Worm (Caenorhabditis elegans): ENCODE data around the gene pfn-3.

ce11 chrX:1122198-1122597, 41.7 kb upstream of the pfn-3 start:
- TF ChIP-seq ama-1 (optimal IDR thresholded peaks at IDR 0.05) (no peak), ceh-13 (GFP tag; optimal IDR thresholded peaks at IDR 0.05) (no peak), hnd-1 (tag; optimal IDR thresholded peaks at IDR 0.05) (no peak), ets-7 (tag; optimal IDR thresholded peaks at IDR 0.05) (no peak), hmg-4 (GFP tag; optimal IDR thresholded peaks at IDR 0.05) (no peak), B0310.2 (tag; optimal IDR thresholded peaks at IDR 0.05) (no peak), flt-1 (GFP tag; IDR thresholded peaks at IDR 0.05) (no peak), scrt-1 (GFP tag; IDR thresholded peaks at IDR 0.05) (no peak), F13C5.2 (tag; optimal IDR thresholded peaks at IDR 0.05) (no peak)
